Worm (Caenorhabditis elegans) whole organism, midembryonic: Measurements from ENCODE around the gene C54F6.18.

ENCODE experiments used
- T22C8.4 ChIP-seq: fragments of 200-800 bp; sonication (Bioruptor generic); IDR thresholded peaks from 2 replicates; pipeline ENCODE4 v1.3.6; 2022; ENCODE audit warnings: missing genetic modification characterization, missing compliant biosample characterization
- cog-1 ChIP-seq: sonication (generic microtip); optimal IDR thresholded peaks from 2 replicates; lab custom pipeline; 2016; ENCODE audit warnings: missing genetic modification characterization, missing compliant biosample characterization
- klf-2 ChIP-seq: fragments of 200-800 bp; sonication (Bioruptor generic); conservative IDR thresholded peaks from 2 replicates; pipeline ENCODE4 v1.3.6; 2022; ENCODE audit warnings: missing genetic modification reagents, missing genetic modification characterization, missing compliant biosample characterization
- med-1 ChIP-seq: sonication (generic microtip); optimal IDR thresholded peaks from 2 replicates; lab custom pipeline; 2017; ENCODE audit warnings: missing genetic modification characterization, mild to moderate bottlenecking, missing compliant biosample characterization, antibody characterized with exemption, missing genetic modification reagents; ENCODE audit not compliant: insufficient read depth

DNA sequence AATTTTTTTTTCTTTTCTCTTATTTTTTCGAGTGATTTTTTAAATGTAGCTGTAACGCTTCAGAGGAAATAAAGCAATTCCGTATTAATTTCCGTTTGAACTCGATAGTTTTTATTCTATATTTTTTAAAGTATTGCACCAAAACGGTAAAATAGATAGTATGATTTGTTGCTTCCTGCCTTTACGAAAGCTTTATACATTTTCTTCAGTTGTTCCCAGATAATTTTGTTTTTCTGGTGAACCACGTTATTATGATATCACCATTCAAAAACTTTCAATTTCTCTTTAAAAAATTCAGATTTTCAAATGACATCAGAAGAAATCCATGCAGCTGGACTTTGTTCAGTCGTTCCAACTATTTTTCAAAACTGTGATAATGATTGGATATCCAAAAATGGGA, 10.9 kb upstream of the C54F6.18 start, which contains the start of gene srb-18:
- TF ChIP-seq cog-1 (tag; lab: Kevin White, UChicago) (no peak), med-1 (GFP tag; lab: Kevin White, UChicago) (no peak), klf-2 (GFP tag; lab: Robert Waterston, UW) (no peak), T22C8.4 (no peak)
